Fruit fly (Drosophila melanogaster): ENCODE results near the gene BCL7-like.
A peak's percentile ranks its signal among the peaks of the same experiment; 100 is the strongest.

The BCL7-like gene

DNA sequence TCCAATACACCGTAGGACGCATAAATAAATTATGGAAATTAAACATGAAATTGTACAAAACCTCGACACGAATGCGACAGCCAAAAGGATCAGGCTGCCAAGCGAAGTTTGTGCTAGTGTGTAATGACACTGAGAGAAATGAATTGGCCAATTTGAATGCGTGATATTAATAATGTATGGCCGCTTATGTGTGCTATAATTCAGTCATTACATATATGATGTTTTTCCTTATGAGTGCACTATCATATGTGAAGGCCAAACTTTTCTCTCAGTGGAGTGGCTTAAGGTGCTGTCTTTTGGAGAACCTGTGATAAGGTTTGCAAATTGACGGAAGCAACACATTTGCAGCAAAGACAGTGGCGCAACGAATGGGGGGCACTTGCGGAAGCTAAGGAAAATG is 43.4 kb downstream of the BCL7-like start (continued):
- TF ChIP-seq vri (GFP tag; optimal IDR thresholded peaks at IDR 0.05) = no peak
- peak; percentile 4 for TF ChIP-seq CG6792 (GFP tag; optimal IDR thresholded peaks at IDR 0.05)
- TF ChIP-seq Eip75B (GFP tag; optimal IDR thresholded peaks at IDR 0.05) = peak; percentile 15
- peak; percentile 26 for TF ChIP-seq dsx (GFP tag; optimal IDR thresholded peaks at IDR 0.05; ENCODE audit: poor library complexity, severe bottlenecking)
- peak; percentile 13 for TF ChIP-seq CG4318 (GFP tag; optimal IDR thresholded peaks at IDR 0.05)
- no peak for TF ChIP-seq CG8319 (GFP tag; optimal IDR thresholded peaks at IDR 0.05)
- peak; percentile 45 for TF ChIP-seq CG3919 (GFP tag; optimal IDR thresholded peaks at IDR 0.05)
- TF ChIP-seq Ets96B (tag; optimal IDR thresholded peaks at IDR 0.05) = peak; percentile 48
- no peak for TF ChIP-seq CG6854 (GFP tag; optimal IDR thresholded peaks at IDR 0.05)
- peak; percentile 37 for TF ChIP-seq CG6276 (GFP tag; optimal IDR thresholded peaks at IDR 0.05)
- TF ChIP-seq CG8632 (GFP tag; optimal IDR thresholded peaks at IDR 0.05) = peak; percentile 22
- TF ChIP-seq ss (GFP tag; optimal IDR thresholded peaks at IDR 0.05) = peak; percentile 17 to 34
- TF ChIP-seq esn (GFP tag; optimal IDR thresholded peaks at IDR 0.05) = no peak
- peak; percentile 59; the same call in 2 of the 3 replicates for TF ChIP-seq CG6163 (GFP tag; IDR thresholded peaks at IDR 0.05)
- TF ChIP-seq Eip93F (GFP tag; optimal IDR thresholded peaks at IDR 0.05) = no peak
- TF ChIP-seq OdsH (GFP tag; optimal IDR thresholded peaks at IDR 0.05) = peak; percentile 41
- no peak for TF ChIP-seq Lpt (GFP tag; optimal IDR thresholded peaks at IDR 0.05)

DNA sequence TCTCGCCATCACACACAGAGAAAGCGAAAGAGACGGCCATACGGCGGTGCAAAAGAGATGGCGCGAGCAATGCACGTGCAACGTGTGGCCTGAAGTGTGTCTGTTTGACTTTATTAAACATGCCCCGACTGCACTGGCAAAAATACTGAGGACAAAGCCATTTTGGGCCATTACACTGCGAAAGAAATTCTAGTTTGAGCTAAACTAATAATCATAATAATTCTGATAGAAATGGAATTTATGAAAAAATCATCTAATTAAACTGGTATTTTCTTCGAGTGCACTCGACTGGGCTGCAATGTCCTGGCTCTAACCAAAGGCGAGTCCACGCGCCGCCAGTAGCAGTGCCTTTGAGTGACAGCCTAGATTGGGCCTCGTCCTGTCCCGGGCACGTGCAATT is 44.6 kb downstream of the BCL7-like start:
- TF ChIP-seq CG31627 (GFP tag; optimal IDR thresholded peaks at IDR 0.05) (no peak), Ets96B (tag; optimal IDR thresholded peaks at IDR 0.05) (peak; percentile 57), salr (GFP tag; optimal IDR thresholded peaks at IDR 0.05) (peak in 1 of 2 experiments; percentile 31), acj6 (GFP tag; optimal IDR thresholded peaks at IDR 0.05) (peak; percentile 31), CG4318 (GFP tag; optimal IDR thresholded peaks at IDR 0.05) (peak; percentile 43), Hr4 (GFP tag; optimal IDR thresholded peaks at IDR 0.05) (peak; percentile 43), CG11294 (GFP tag; IDR thresholded peaks at IDR 0.05) (no peak), dsx (GFP tag; optimal IDR thresholded peaks at IDR 0.05; ENCODE audit: poor library complexity, severe bottlenecking) (peak; percentile 18), Eip78C (GFP tag) (peak; percentile 70), Blimp-1 (GFP tag; optimal IDR thresholded peaks at IDR 0.05) (no peak), svp (GFP tag) (no peak), fd85E (GFP tag; optimal IDR thresholded peaks at IDR 0.05) (no peak), Eip75B (GFP tag; optimal IDR thresholded peaks at IDR 0.05) (peak; percentile 17), CG11902 (GFP tag; optimal IDR thresholded peaks at IDR 0.05) (no peak), CG8119 (GFP tag; IDR thresholded peaks at IDR 0.05) (peak; percentile 44; the same call in 1 of the 3 replicates), CG16779 (tag; optimal IDR thresholded peaks at IDR 0.05) (no peak), ss (GFP tag; optimal IDR thresholded peaks at IDR 0.05) (peak in 1 of 2 experiments; percentile 53), spab (GFP tag; optimal IDR thresholded peaks at IDR 0.05) (peak; percentile 32), CG8632 (GFP tag; optimal IDR thresholded peaks at IDR 0.05) (peak; percentile 18), Sox102F (GFP tag; optimal IDR thresholded peaks at IDR 0.05) (peak; percentile 18), CG6276 (GFP tag; optimal IDR thresholded peaks at IDR 0.05) (peak; percentile 30), Eip93F (GFP tag; optimal IDR thresholded peaks at IDR 0.05) (no peak), CG7368 (GFP tag; optimal IDR thresholded peaks at IDR 0.05) (no peak), CG6792 (GFP tag; optimal IDR thresholded peaks at IDR 0.05) (peak; percentile 5), CG34406 (GFP tag; optimal IDR thresholded peaks at IDR 0.05) (peak; percentile 1), CG10669 (GFP tag; optimal IDR thresholded peaks at IDR 0.05) (peak; percentile 60), CG9139 (GFP tag; optimal IDR thresholded peaks at IDR 0.05) (no peak), net (GFP tag; optimal IDR thresholded peaks at IDR 0.05) (no peak), Sox15 (GFP tag; optimal IDR thresholded peaks at IDR 0.05) (no peak), fd59A (GFP tag; optimal IDR thresholded peaks at IDR 0.05) (peak; percentile 38), eg (GFP tag; IDR thresholded peaks at IDR 0.05) (peak; percentile 65), Ets21C (GFP tag; optimal IDR thresholded peaks at IDR 0.05) (no peak), CG6808 (GFP tag; optimal IDR thresholded peaks at IDR 0.05) (peak; percentile 14), achi (GFP tag; optimal IDR thresholded peaks at IDR 0.05) (peak; percentile 33), esn (GFP tag; optimal IDR thresholded peaks at IDR 0.05) (peak; percentile 30), vri (GFP tag; optimal IDR thresholded peaks at IDR 0.05) (no peak), CG15336 (GFP tag; IDR thresholded peaks at IDR 0.05) (peak; percentile 47; the same call in 1 of the 2 replicates), Met (GFP tag; optimal IDR thresholded peaks at IDR 0.05) (peak; percentile 14), lz (GFP tag; optimal IDR thresholded peaks at IDR 0.05) (peak; percentile 21), CG10631 (GFP tag; optimal IDR thresholded peaks at IDR 0.05) (peak; percentile 54), Gug (GFP tag; IDR thresholded peaks at IDR 0.05) (peak; percentile 47; the same call in 1 of the 2 replicates), dac (GFP tag; optimal IDR thresholded peaks at IDR 0.05) (peak; percentile 4)
